Worm (Caenorhabditis elegans): ENCODE data around the gene ZK856.19.

The ZK856.19 gene

ce11 chrV:10202340-10202739 is 2.4 kb downstream of the ZK856.19 start:
- TF ChIP-seq efl-1 (optimal IDR thresholded peaks at IDR 0.05) (no peak), efl-1 (GFP tag; optimal IDR thresholded peaks at IDR 0.05 in 1 of 2) (peak in 1 of 2 experiments; percentile 91), nhr-20 (tag; optimal IDR thresholded peaks at IDR 0.05) (no peak), elt-2 (tag; optimal IDR thresholded peaks at IDR 0.05) (peak; percentile 15)

ce11 chrV:10201913-10202312 is 2.8 kb downstream of the ZK856.19 start, which contains the start of gene ZK856.7:
Gene ZK856.7 (plus strand): TSS chrV:10202098.
- TF ChIP-seq nhr-20 (tag; optimal IDR thresholded peaks at IDR 0.05) = peak; percentile 16
- no peak for TF ChIP-seq lin-39 (tag; optimal IDR thresholded peaks at IDR 0.05)
- TF ChIP-seq nhr-28 (tag; optimal IDR thresholded peaks at IDR 0.05) = no peak
- TF ChIP-seq nhr-11 (tag; optimal IDR thresholded peaks at IDR 0.05) = no peak
- TF ChIP-seq mdl-1 (tag; optimal IDR thresholded peaks at IDR 0.05) = no peak
- no peak for TF ChIP-seq ceh-88 (GFP tag; IDR thresholded peaks at IDR 0.05)
- TF ChIP-seq blmp-1 (tag; optimal IDR thresholded peaks at IDR 0.05) = peak; percentile 9

DNA sequence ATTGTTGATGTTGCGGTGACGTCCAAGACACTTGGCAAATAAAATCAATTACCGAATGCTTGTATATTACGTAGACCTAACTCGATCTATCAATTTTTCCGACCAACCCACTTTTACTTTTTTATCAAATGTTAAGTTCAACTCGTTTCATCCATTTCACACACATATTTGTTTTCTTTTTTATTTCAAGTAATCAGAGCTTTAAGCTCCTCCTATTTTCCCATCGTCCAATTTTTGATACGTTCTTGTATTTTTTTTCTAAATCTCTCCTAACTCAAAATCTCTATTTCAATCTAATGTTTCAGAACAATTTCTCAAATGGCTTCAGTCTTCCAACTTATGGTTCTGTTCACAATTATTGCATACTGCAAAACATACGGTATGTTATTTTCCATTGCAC is 6.3 kb downstream of the ZK856.19 start, which contains the start of gene ZK856.6:
Gene ZK856.6 (plus strand): TSS at position 301 of the 400 bp plus-strand sequence.
- TF ChIP-seq ets-5 (GFP tag; IDR thresholded peaks at IDR 0.05) (no peak), nhr-85 (tag) (no peak), lin-15B (tag; optimal IDR thresholded peaks at IDR 0.05) (no peak), lsy-2 (tag; optimal IDR thresholded peaks at IDR 0.05) (no peak), egl-13 (tag; optimal IDR thresholded peaks at IDR 0.05) (no peak), tlp-1 (tag; optimal IDR thresholded peaks at IDR 0.05) (no peak), nhr-12 (tag; optimal IDR thresholded peaks at IDR 0.05) (no peak), C16A3.4 (tag; optimal IDR thresholded peaks at IDR 0.05) (no peak), aha-1 (tag; optimal IDR thresholded peaks at IDR 0.05) (no peak), nhr-47 (tag; optimal IDR thresholded peaks at IDR 0.05) (no peak), lin-13 (GFP tag; optimal IDR thresholded peaks at IDR 0.05) (no peak), lin-35 (GFP tag; optimal IDR thresholded peaks at IDR 0.05) (no peak), alr-1 (tag; optimal IDR thresholded peaks at IDR 0.05; ENCODE audit: borderline replicate concordance) (no peak), ceh-82 (tag; optimal IDR thresholded peaks at IDR 0.05) (no peak), unc-62 (GFP tag; optimal IDR thresholded peaks at IDR 0.05) (no peak), fkh-4 (tag; optimal IDR thresholded peaks at IDR 0.05; ENCODE audit: borderline replicate concordance) (no peak), pqm-1 (tag; optimal IDR thresholded peaks at IDR 0.05) (no peak)

- no peak for TF ChIP-seq elt-2 (tag; optimal IDR thresholded peaks at IDR 0.05)
- TF ChIP-seq rnt-1 (tag; optimal IDR thresholded peaks at IDR 0.05) = no peak
- no peak for TF ChIP-seq dsc-1 (tag; optimal IDR thresholded peaks at IDR 0.05)
- no peak for TF ChIP-seq elt-3 (tag; optimal IDR thresholded peaks at IDR 0.05)
- no peak for TF ChIP-seq nhr-77 (tag; optimal IDR thresholded peaks at IDR 0.05)
- TF ChIP-seq nhr-20 (tag; optimal IDR thresholded peaks at IDR 0.05) = no peak
- TF ChIP-seq unc-62 (GFP tag; optimal IDR thresholded peaks at IDR 0.05) = no peak
- TF ChIP-seq sptf-1 (tag; optimal IDR thresholded peaks at IDR 0.05) = no peak
- TF ChIP-seq nhr-237 (tag; optimal IDR thresholded peaks at IDR 0.05) = no peak
- TF ChIP-seq nhr-19 (GFP tag; conservative IDR thresholded peaks at IDR 0.05) = no peak
- TF ChIP-seq nhr-71 (tag; optimal IDR thresholded peaks at IDR 0.05) = no peak
- no peak for TF ChIP-seq hlh-17 (GFP tag; optimal IDR thresholded peaks at IDR 0.05; ENCODE audit: borderline replicate concordance)
- no peak for TF ChIP-seq ceh-82 (tag; optimal IDR thresholded peaks at IDR 0.05)
- no peak for TF ChIP-seq unc-130 (tag; optimal IDR thresholded peaks at IDR 0.05)
- no peak for TF ChIP-seq pax-3 (tag; optimal IDR thresholded peaks at IDR 0.05)
Measured at ce11 chrV:10191242-10191641, 13.5 kb downstream of the ZK856.19 start.

Measured in whole organism, L1 larva.